Worm (Caenorhabditis elegans): Measurements from ENCODE around the gene C17B7.4.

The C17B7.4 gene

ce11 chrV:3339009-3339408 is at the start of gene C17B7.4:
Gene C17B7.4, plus strand, starts transcription at chrV:3339309.
- TF ChIP-seq ceh-14 (tag; optimal IDR thresholded peaks at IDR 0.05) (no peak), npax-4 (tag; optimal IDR thresholded peaks at IDR 0.05) (no peak), pag-3 (tag; optimal IDR thresholded peaks at IDR 0.05; ENCODE audit: borderline replicate concordance) (no peak), hlh-15 (tag; optimal IDR thresholded peaks at IDR 0.05) (no peak), pros-1 (tag; optimal IDR thresholded peaks at IDR 0.05) (no peak), ceh-22 (tag; optimal IDR thresholded peaks at IDR 0.05) (no peak), C38D4.7 (GFP tag; optimal IDR thresholded peaks at IDR 0.05) (no peak)

- TF ChIP-seq tbx-7 (tag; optimal IDR thresholded peaks at IDR 0.05) (no peak), sox-2 (GFP tag; IDR thresholded peaks at IDR 0.05) (no peak), ceh-34 (tag; optimal IDR thresholded peaks at IDR 0.05) (no peak), fkh-6 (tag; optimal IDR thresholded peaks at IDR 0.05) (no peak), dmd-4 (tag; optimal IDR thresholded peaks at IDR 0.05; ENCODE audit: borderline replicate concordance) (no peak), ceh-2 (tag; optimal IDR thresholded peaks at IDR 0.05) (no peak)
These were observed 43.7 kb upstream of the C17B7.4 start for ce11 chrV:3295368-3295767.

- TF ChIP-seq pax-1 (tag; optimal IDR thresholded peaks at IDR 0.05) (no peak), ceh-19 (GFP tag; optimal IDR thresholded peaks at IDR 0.05) (no peak), K09A11.1 (tag; optimal IDR thresholded peaks at IDR 0.05; ENCODE audit: insufficient read depth) (no peak), ceh-18 (tag; optimal IDR thresholded peaks at IDR 0.05) (no peak), ama-1 (optimal IDR thresholded peaks at IDR 0.05) (no peak), eyg-1 (tag; optimal IDR thresholded peaks at IDR 0.05) (no peak)
These were observed 41.3 kb upstream of the C17B7.4 start, which contains the start of gene srx-122 for ce11 chrV:3297764-3298163. Gene srx-122, minus strand, starts transcription at chrV:3297864.

DNA sequence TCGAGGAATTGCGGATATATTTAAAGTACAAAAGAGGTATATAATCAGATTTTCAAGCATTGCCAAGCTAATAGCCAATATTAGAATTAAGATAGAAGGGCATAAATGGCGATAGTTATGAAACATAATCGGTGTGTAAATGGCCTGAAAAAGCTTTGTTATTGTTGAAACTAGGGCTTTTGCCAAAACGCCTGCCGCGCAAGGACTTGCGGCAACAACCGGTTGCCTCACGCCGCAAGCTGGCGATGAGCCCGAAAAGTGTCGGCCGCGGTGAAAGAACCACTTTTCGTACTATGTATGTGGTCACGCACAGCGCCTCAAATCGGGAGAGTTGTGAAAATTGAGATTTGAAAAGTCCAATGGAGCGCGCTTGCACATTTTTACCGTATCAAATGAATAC is 39.7 kb upstream of the C17B7.4 start:
- TF ChIP-seq gmeb-2 (tag; optimal IDR thresholded peaks at IDR 0.05) (no peak), ceh-45 (GFP tag; IDR thresholded peaks at IDR 0.05) (no peak), ceh-24 (tag; optimal IDR thresholded peaks at IDR 0.05) (no peak), fkh-10 (GFP tag; optimal IDR thresholded peaks at IDR 0.05) (no peak), dmd-4 (tag; optimal IDR thresholded peaks at IDR 0.05; ENCODE audit: borderline replicate concordance) (no peak), ref-2 (tag; optimal IDR thresholded peaks at IDR 0.05) (no peak), nfya-1 (tag; optimal IDR thresholded peaks at IDR 0.05) (no peak)

ce11 chrV:3301898-3302297 is 37.2 kb upstream of the C17B7.4 start, which contains the start of gene srbc-1:
Gene srbc-1, minus strand, starts transcription at chrV:3301998.
- no peak for TF ChIP-seq hlh-6 (tag; optimal IDR thresholded peaks at IDR 0.05)
- TF ChIP-seq ref-2 (tag; optimal IDR thresholded peaks at IDR 0.05): no peak
- no peak for TF ChIP-seq syd-9 (tag; optimal IDR thresholded peaks at IDR 0.05)
- TF ChIP-seq hlh-8 (tag; optimal IDR thresholded peaks at IDR 0.05): no peak
- no peak for TF ChIP-seq hlh-15 (tag; optimal IDR thresholded peaks at IDR 0.05)
- no peak for TF ChIP-seq nhr-232 (tag; optimal IDR thresholded peaks at IDR 0.05)
- no peak for TF ChIP-seq che-1 (tag; optimal IDR thresholded peaks at IDR 0.05)
- TF ChIP-seq madf-2 (tag; optimal IDR thresholded peaks at IDR 0.05): no peak
- no peak for TF ChIP-seq fkh-6 (tag; optimal IDR thresholded peaks at IDR 0.05)
- no peak for TF ChIP-seq sox-2 (GFP tag; IDR thresholded peaks at IDR 0.05)
- TF ChIP-seq lim-6 (tag; optimal IDR thresholded peaks at IDR 0.05): no peak
- no peak for TF ChIP-seq ttx-3 (tag; optimal IDR thresholded peaks at IDR 0.05)
- no peak for TF ChIP-seq hlh-13 (GFP tag; optimal IDR thresholded peaks at IDR 0.05)

DNA sequence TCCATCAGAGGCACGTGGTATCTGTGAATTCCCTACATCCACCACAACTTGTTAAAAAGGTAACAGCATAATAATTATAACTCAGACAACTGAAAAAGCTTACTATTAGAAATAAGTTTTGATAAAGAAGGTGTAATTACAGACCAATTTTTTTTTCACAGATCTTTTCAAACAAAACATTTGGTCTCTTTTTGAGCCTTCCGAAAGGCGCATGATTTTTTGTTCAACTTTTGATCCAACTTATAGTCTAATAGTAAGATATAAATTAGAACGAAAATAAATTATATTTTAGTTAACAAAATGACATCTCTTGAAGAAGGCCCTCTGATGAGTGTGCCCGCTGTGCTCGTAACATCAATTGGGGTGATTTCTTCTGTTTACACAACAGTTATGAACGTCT is 30.9 kb upstream of the C17B7.4 start, which contains the start of gene srbc-3:
Gene srbc-3 (plus strand): TSS at position 301 of the 400 bp plus-strand sequence.
- TF ChIP-seq ztf-16 (tag; optimal IDR thresholded peaks at IDR 0.05): no peak
